Fruit fly (Drosophila melanogaster): ENCODE results near the gene nmd.
A peak's percentile ranks its signal among the peaks of the same experiment; 100 is the strongest.

The nmd gene

dm6 chr2L:10305538-10306147, 1.9 kb upstream of the nmd start:
- TF ChIP-seq dmrt93B (GFP tag; optimal IDR thresholded peaks at IDR 0.05): no peak
- TF ChIP-seq Rel (GFP tag; optimal IDR thresholded peaks at IDR 0.05): no peak
- peak; percentile 92 for TF ChIP-seq Rel (tag; optimal IDR thresholded peaks at IDR 0.05)

DNA sequence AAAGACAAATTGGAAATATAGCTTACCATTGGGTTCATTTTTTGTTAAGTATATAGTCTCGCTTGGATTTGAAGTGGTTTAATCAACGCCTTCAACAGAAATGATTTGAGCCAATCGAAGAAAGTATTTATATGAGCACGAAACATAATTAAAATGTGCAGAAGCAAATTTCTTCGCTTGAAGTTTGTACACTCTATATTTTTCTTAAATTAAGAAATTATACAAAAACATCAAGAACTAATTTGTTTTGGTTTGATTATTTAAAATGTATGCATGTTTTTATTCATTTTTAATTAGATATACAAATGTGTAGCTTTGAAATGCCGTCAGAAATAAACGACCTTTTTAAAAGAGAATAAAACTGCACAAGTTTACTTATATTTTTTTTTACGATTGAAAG, 1.8 kb downstream of the nmd start, which contains the start of gene CG13138:
CG13138 (minus strand) TSS at position 101 of the 400 bp plus-strand sequence.
- TF ChIP-seq Mio (GFP tag; optimal IDR thresholded peaks at IDR 0.05) (no peak), fru (GFP tag; optimal IDR thresholded peaks at IDR 0.05) (no peak), Dif (GFP tag; optimal IDR thresholded peaks at IDR 0.05; ENCODE audit: partially characterized antibody) (no peak), usp (GFP tag; optimal IDR thresholded peaks at IDR 0.05) (no peak), jim (GFP tag; optimal IDR thresholded peaks at IDR 0.05) (no peak), Myc (optimal IDR thresholded peaks at IDR 0.05) (no peak), Dfd (GFP tag; optimal IDR thresholded peaks at IDR 0.05) (no peak), CG32264 (GFP tag; optimal IDR thresholded peaks at IDR 0.05) (no peak), pan (optimal IDR thresholded peaks at IDR 0.05) (no peak), Jra (GFP tag; optimal IDR thresholded peaks at IDR 0.05) (no peak), h (GFP tag; optimal IDR thresholded peaks at IDR 0.05) (no peak), sage (GFP tag; optimal IDR thresholded peaks at IDR 0.05) (no peak), br (GFP tag; optimal IDR thresholded peaks at IDR 0.05) (no peak)

DNA sequence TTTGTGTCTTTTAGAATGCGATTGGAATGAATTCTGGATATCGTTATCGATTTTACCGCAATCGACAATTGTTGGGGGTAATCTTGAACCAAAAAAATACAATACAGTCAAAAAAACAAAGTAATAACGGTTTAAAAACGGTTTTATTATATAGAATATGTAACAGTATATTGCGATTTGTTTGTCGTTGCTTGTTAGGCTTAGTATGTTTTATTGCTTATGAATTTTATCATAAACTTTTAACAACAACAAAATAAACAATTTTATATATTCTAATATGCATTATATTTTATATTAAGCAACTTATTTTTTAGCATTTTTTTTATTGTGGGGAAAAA, 4.0 kb downstream of the nmd start, which contains the start of gene CYLD:
CYLD (minus strand) TSS at position 38 of the 338 bp plus-strand sequence.
- TF ChIP-seq brk (GFP tag; optimal IDR thresholded peaks at IDR 0.05) (peak; percentile 68), pan (optimal IDR thresholded peaks at IDR 0.05) (no peak), Abd-B (GFP tag; optimal IDR thresholded peaks at IDR 0.05) (no peak), HLH106 (tag; optimal IDR thresholded peaks at IDR 0.05) (peak; percentile 60), CG9705 (GFP tag; optimal IDR thresholded peaks at IDR 0.05) (peak; percentile 34), Jra (GFP tag; optimal IDR thresholded peaks at IDR 0.05) (peak; percentile 56), usp (GFP tag; optimal IDR thresholded peaks at IDR 0.05) (no peak), Myc (optimal IDR thresholded peaks at IDR 0.05) (no peak), br (GFP tag; optimal IDR thresholded peaks at IDR 0.05) (no peak), N (GFP tag; optimal IDR thresholded peaks at IDR 0.05) (no peak), Vsx2 (GFP tag; optimal IDR thresholded peaks at IDR 0.05; ENCODE audit: partially characterized antibody) (no peak), Hnf4 (GFP tag; optimal IDR thresholded peaks at IDR 0.05) (peak; percentile 70), sage (GFP tag; optimal IDR thresholded peaks at IDR 0.05) (peak; percentile 7), ey (GFP tag; optimal IDR thresholded peaks at IDR 0.05) (peak; percentile 14), h (GFP tag; optimal IDR thresholded peaks at IDR 0.05) (no peak), GATAd (GFP tag; optimal IDR thresholded peaks at IDR 0.05) (no peak), foxo (GFP tag; optimal IDR thresholded peaks at IDR 0.05) (peak in 1 of 2 experiments; percentile 62), fru (GFP tag; optimal IDR thresholded peaks at IDR 0.05) (no peak), dl (GFP tag; optimal IDR thresholded peaks at IDR 0.05; ENCODE audit: insufficient read depth in 1 of 2, partially characterized antibody in 2 of 2) (no peak), rgr (GFP tag; optimal IDR thresholded peaks at IDR 0.05) (peak; percentile 64), dsf (GFP tag; optimal IDR thresholded peaks at IDR 0.05; ENCODE audit: borderline replicate concordance) (no peak), OdsH (GFP tag; optimal IDR thresholded peaks at IDR 0.05) (peak; percentile 50), Hr83 (GFP tag; optimal IDR thresholded peaks at IDR 0.05; ENCODE audit: poor library complexity, severe bottlenecking) (no peak), woc (GFP tag; optimal IDR thresholded peaks at IDR 0.05) (peak; percentile 4), psq (GFP tag; optimal IDR thresholded peaks at IDR 0.05) (peak; percentile 25)

- TF ChIP-seq tai (GFP tag; optimal IDR thresholded peaks at IDR 0.05) (no peak), sage (GFP tag; optimal IDR thresholded peaks at IDR 0.05) (peak; percentile 37)
These were observed 4.5 kb downstream of the nmd start for dm6 chr2L:10299077-10299809.

All from whole organism, wandering third instar larva.